Fruit fly (Drosophila melanogaster) whole organism, adult: ENCODE data around the gene CG15399.

Experiments
- CG14711 ChIP-seq: fragments of 200-800 bp; sonication (Bioruptor generic); optimal IDR thresholded peaks from 2 replicates; lab custom pipeline; 2018; ENCODE audit warnings: missing biosample characterization, mild to moderate bottlenecking, missing genetic modification characterization, moderate library complexity
- Crg-1 ChIP-seq: fragments of 200-800 bp; sonication (Bioruptor generic); optimal IDR thresholded peaks from 2 replicates; lab custom pipeline; 2016; ENCODE audit warnings: missing biosample characterization, missing genetic modification characterization
- bab1 ChIP-seq: fragments of 200-800 bp; sonication (Bioruptor generic); optimal IDR thresholded peaks from 3 replicates; lab custom pipeline; 2019; ENCODE audit warnings: missing biosample characterization, mild to moderate bottlenecking, missing genetic modification characterization, moderate library complexity
- cnc ChIP-seq, 2 experiments: fragments of >200 bp; optimal IDR thresholded peaks; 2 replicates each; lab custom pipeline; 2017

DNA sequence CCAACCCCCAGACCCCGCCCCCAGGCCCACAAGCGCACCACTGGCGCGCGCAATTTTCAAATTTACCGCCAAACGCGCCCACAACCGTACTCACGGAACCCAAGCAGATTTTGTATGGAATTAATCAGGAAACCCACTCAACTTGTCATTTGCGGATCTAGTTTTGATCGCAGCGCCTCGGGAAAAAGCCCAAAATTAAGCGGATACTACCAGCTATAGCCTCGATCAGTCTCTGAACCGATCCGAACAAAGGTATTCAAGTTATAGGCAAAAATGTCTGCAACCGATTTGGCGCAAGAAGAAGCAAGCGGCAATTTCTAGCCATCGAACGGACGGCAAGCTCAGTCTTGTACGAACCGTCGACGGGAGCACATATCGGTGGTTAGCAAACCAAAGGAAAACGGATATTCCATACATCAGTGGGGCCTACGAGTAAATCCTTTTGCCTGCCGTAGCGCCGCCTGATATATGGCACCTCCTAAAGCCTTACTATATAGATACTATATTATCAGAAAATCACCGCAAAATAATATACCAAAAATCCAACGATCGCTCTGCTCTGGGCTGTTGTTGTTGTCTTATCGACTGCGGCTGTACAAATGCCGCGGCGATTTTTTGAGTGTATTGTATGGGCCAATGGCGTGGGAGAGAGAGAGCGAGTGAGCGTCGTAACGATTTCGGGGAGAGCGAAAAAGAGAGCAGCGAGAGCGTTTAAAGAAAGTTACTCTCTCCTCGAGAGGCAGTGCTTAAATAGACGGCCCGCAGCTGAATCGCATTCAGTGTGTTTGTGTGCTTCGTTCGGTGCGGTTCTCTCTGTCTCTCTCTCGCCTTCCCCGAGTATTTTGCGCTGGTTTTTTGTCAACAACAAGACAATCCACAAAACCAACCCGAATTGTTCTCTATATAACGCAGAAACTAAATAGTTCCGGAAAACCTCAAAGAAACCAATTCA lies 18.8 kb downstream of the CG15399 start, which contains the start of gene Pgk:
- TF ChIP-seq cnc (optimal IDR thresholded peaks at IDR 0.05; lab: Kevin White, UChicago), result no peak
- peak; percentile 51 for TF ChIP-seq Crg-1 (GFP tag; lab: Kevin White, UChicago)
- peak; percentile 71 for TF ChIP-seq CG14711
- TF ChIP-seq bab1 (GFP tag; lab: Kevin White, UChicago), result peak; percentile 73
